Fruit fly (Drosophila melanogaster) whole organism, prepupa: ENCODE results near the gene sog.

Experiments used
- Blimp-1 ChIP-seq: fragments of 200-800 bp; sonication (Bioruptor generic); optimal IDR thresholded peaks from 3 replicates; lab custom pipeline; 2017; ENCODE audit warnings: missing biosample characterization, missing genetic modification characterization, mild to moderate bottlenecking, moderate library complexity, missing genetic modification reagents
- CG10631 ChIP-seq: fragments of 200-800 bp; sonication (Bioruptor generic); optimal IDR thresholded peaks from 2 replicates; lab custom pipeline; 2016; ENCODE audit warnings: missing biosample characterization, missing genetic modification characterization
- CG10669 ChIP-seq: fragments of 200-800 bp; sonication (Bioruptor generic); optimal IDR thresholded peaks from 3 replicates; lab custom pipeline; 2018; ENCODE audit warnings: missing biosample characterization, mild to moderate bottlenecking, missing genetic modification characterization, moderate library complexity
- CG11294 ChIP-seq: fragments of 200-800 bp; sonication (Bioruptor generic); IDR thresholded peaks from 2 replicates; pipeline ENCODE4 v1.3.6; 2022; ENCODE audit warnings: missing biosample characterization, missing genetic modification characterization
- CG11762 ChIP-seq: fragments of 200-800 bp; sonication (Bioruptor generic); optimal IDR thresholded peaks from 3 replicates; lab custom pipeline; 2016; ENCODE audit warnings: missing biosample characterization, missing genetic modification characterization; ENCODE audit not compliant: insufficient read depth
- CG11902 ChIP-seq: fragments of 200-800 bp; sonication (Bioruptor generic); optimal IDR thresholded peaks from 3 replicates; lab custom pipeline; 2016; ENCODE audit warnings: missing biosample characterization, missing genetic modification characterization
- CG15336 ChIP-seq: fragments of 200-800 bp; sonication (Bioruptor generic); IDR thresholded peaks from 2 replicates; pipeline ENCODE4 v1.3.6; 2022; ENCODE audit warnings: missing biosample characterization, missing genetic modification characterization
- CG1621 ChIP-seq: fragments of 200-800 bp; sonication (Bioruptor generic); optimal IDR thresholded peaks from 3 replicates; lab custom pipeline; 2018; ENCODE audit warnings: missing biosample characterization, mild to moderate bottlenecking, missing genetic modification characterization
- CG3032 ChIP-seq: fragments of 200-800 bp; optimal IDR thresholded peaks from 2 replicates; lab custom pipeline; 2019; ENCODE audit warnings: missing biosample characterization, mild to moderate bottlenecking, missing genetic modification characterization, moderate library complexity
- CG31627 ChIP-seq: fragments of 200-800 bp; sonication (Bioruptor generic); optimal IDR thresholded peaks from 3 replicates; lab custom pipeline; 2016; ENCODE audit warnings: missing biosample characterization, missing genetic modification characterization
- CG32006 ChIP-seq: fragments of 200-800 bp; sonication (Bioruptor generic); optimal IDR thresholded peaks from 3 replicates; lab custom pipeline; 2017; ENCODE audit warnings: missing biosample characterization, mild to moderate bottlenecking, missing genetic modification characterization
- CG34406 ChIP-seq: fragments of 200-800 bp; sonication (Bioruptor generic); optimal IDR thresholded peaks from 3 replicates; lab custom pipeline; 2016; ENCODE audit warnings: missing biosample characterization, missing genetic modification characterization
- CG6163 ChIP-seq: fragments of 200-800 bp; sonication (Bioruptor generic); IDR thresholded peaks from 3 replicates; pipeline ENCODE4 v1.3.6; 2022; ENCODE audit warnings: missing biosample characterization, missing genetic modification characterization
- CG6276 ChIP-seq: fragments of 200-800 bp; sonication (Bioruptor generic); optimal IDR thresholded peaks from 2 replicates; lab custom pipeline; 2017; ENCODE audit warnings: missing biosample characterization, mild to moderate bottlenecking, missing genetic modification characterization
- CG6854 ChIP-seq: fragments of 200-800 bp; sonication (Bioruptor generic); optimal IDR thresholded peaks from 2 replicates; lab custom pipeline; 2017; ENCODE audit warnings: missing biosample characterization, mild to moderate bottlenecking, missing genetic modification characterization
- CG7368 ChIP-seq: fragments of 200-800 bp; sonication (Bioruptor generic); optimal IDR thresholded peaks from 3 replicates; lab custom pipeline; 2016; ENCODE audit warnings: missing biosample characterization, missing genetic modification characterization
- CG8119 ChIP-seq: fragments of 200-800 bp; sonication (Bioruptor generic); IDR thresholded peaks from 3 replicates; pipeline ENCODE4 v1.3.6; 2022; ENCODE audit warnings: missing biosample characterization, missing genetic modification characterization
- CG8319 ChIP-seq: fragments of 200-800 bp; sonication (Bioruptor generic); optimal IDR thresholded peaks from 3 replicates; lab custom pipeline; 2016; ENCODE audit warnings: missing biosample characterization, missing genetic modification characterization
- Eip78C ChIP-seq: fragments of 200-800 bp; sonication (Bioruptor generic); peaks from one replicate; lab custom pipeline; 2016; ENCODE audit warnings: missing biosample characterization, missing genetic modification characterization
- Eip93F ChIP-seq: fragments of 200-800 bp; sonication (Bioruptor generic); optimal IDR thresholded peaks from 2 replicates; lab custom pipeline; 2016; ENCODE audit warnings: missing biosample characterization, mild to moderate bottlenecking, missing genetic modification characterization
- Ets21C ChIP-seq: fragments of 200-800 bp; sonication (Bioruptor generic); optimal IDR thresholded peaks from 3 replicates; lab custom pipeline; 2016; ENCODE audit warnings: missing biosample characterization, missing genetic modification characterization
- Ets96B ChIP-seq: fragments of 200-800 bp; optimal IDR thresholded peaks from 2 replicates; lab custom pipeline; 2019; ENCODE audit warnings: missing biosample characterization, mild to moderate bottlenecking, missing genetic modification characterization, moderate library complexity
- Gug ChIP-seq: fragments of 200-800 bp; sonication (Bioruptor generic); IDR thresholded peaks from 2 replicates; pipeline ENCODE4 v1.3.6; 2022; ENCODE audit warnings: missing biosample characterization, missing genetic modification characterization
- Hr38 ChIP-seq: sonication (Bioruptor generic); optimal IDR thresholded peaks from 2 replicates; lab custom pipeline; 2016; ENCODE audit warnings: missing biosample characterization, missing genetic modification characterization
- Hr39 ChIP-seq: fragments of 200-800 bp; sonication (Bioruptor generic); optimal IDR thresholded peaks from 2 replicates; lab custom pipeline; 2016; ENCODE audit warnings: missing biosample characterization, missing genetic modification characterization
- Lpt ChIP-seq: fragments of 200-800 bp; sonication (Bioruptor generic); optimal IDR thresholded peaks from 3 replicates; lab custom pipeline; 2016; ENCODE audit warnings: missing biosample characterization, missing genetic modification characterization
- Met ChIP-seq: fragments of 200-800 bp; sonication (Bioruptor generic); optimal IDR thresholded peaks from 3 replicates; lab custom pipeline; 2016; ENCODE audit warnings: missing biosample characterization, missing genetic modification characterization
- Sox14 ChIP-seq: fragments of 200-800 bp; sonication (Bioruptor generic); optimal IDR thresholded peaks from 3 replicates; lab custom pipeline; 2016; ENCODE audit warnings: missing biosample characterization, missing genetic modification characterization
- Sox15 ChIP-seq: fragments of 200-800 bp; sonication (Bioruptor generic); optimal IDR thresholded peaks from 3 replicates; lab custom pipeline; 2016; ENCODE audit warnings: missing biosample characterization, missing genetic modification characterization
- achi ChIP-seq: fragments of 200-800 bp; sonication (Bioruptor generic); optimal IDR thresholded peaks from 3 replicates; lab custom pipeline; 2016; ENCODE audit warnings: missing biosample characterization, missing genetic modification characterization
- acj6 ChIP-seq: fragments of 200-800 bp; sonication (Bioruptor generic); optimal IDR thresholded peaks from 3 replicates; lab custom pipeline; 2016; ENCODE audit warnings: missing biosample characterization, missing genetic modification characterization
- cyc ChIP-seq: fragments of 200-800 bp; sonication (Bioruptor generic); optimal IDR thresholded peaks from 3 replicates; lab custom pipeline; 2016; ENCODE audit warnings: missing biosample characterization, missing genetic modification characterization
- eg ChIP-seq: fragments of 200-800 bp; sonication (Bioruptor generic); IDR thresholded peaks from 3 replicates; pipeline ENCODE4 v1.3.6; 2022; ENCODE audit warnings: missing biosample characterization, missing genetic modification characterization
- fkh ChIP-seq: fragments of 200-800 bp; sonication (Bioruptor generic); optimal IDR thresholded peaks from 3 replicates; lab custom pipeline; 2017; ENCODE audit warnings: missing biosample characterization, mild to moderate bottlenecking, missing genetic modification characterization, moderate library complexity
- lz ChIP-seq: fragments of 200-800 bp; sonication (Bioruptor generic); optimal IDR thresholded peaks from 3 replicates; lab custom pipeline; 2016; ENCODE audit warnings: missing biosample characterization, missing genetic modification characterization
- pdm3 ChIP-seq: fragments of 200-800 bp; sonication (Bioruptor generic); optimal IDR thresholded peaks from 3 replicates; lab custom pipeline; 2016; ENCODE audit warnings: missing biosample characterization, missing genetic modification characterization
- salr ChIP-seq, 2 experiments: fragments of 200-800 bp; sonication (Bioruptor generic); optimal IDR thresholded peaks; 3 replicates each; lab custom pipeline; 2016 to 2018; ENCODE audit warnings: missing biosample characterization in 2 of 2, missing genetic modification characterization in 2 of 2, mild to moderate bottlenecking in 1 of 2
- spab ChIP-seq: fragments of 200-800 bp; sonication (Bioruptor generic); optimal IDR thresholded peaks from 2 replicates; lab custom pipeline; 2017; ENCODE audit warnings: missing biosample characterization, mild to moderate bottlenecking, missing genetic modification characterization, missing genetic modification reagents
- ss ChIP-seq, 2 experiments: fragments of 200-800 bp; sonication (Bioruptor generic); optimal IDR thresholded peaks; 2 replicates in 1 of 2; 3 replicates in 1 of 2; lab custom pipeline; 2017 to 2018; ENCODE audit warnings: mild to moderate bottlenecking in 2 of 2, missing biosample characterization in 2 of 2, missing genetic modification characterization in 2 of 2, moderate library complexity in 1 of 2
- svp ChIP-seq: fragments of 200-800 bp; sonication (Bioruptor generic); peaks from one replicate; lab custom pipeline; 2016; ENCODE audit warnings: missing biosample characterization, missing genetic modification characterization
- topi ChIP-seq: fragments of 200-800 bp; sonication (Bioruptor generic); optimal IDR thresholded peaks from 3 replicates; lab custom pipeline; 2016; ENCODE audit warnings: missing biosample characterization, missing genetic modification characterization
- vri ChIP-seq: fragments of 200-800 bp; sonication (Bioruptor generic); optimal IDR thresholded peaks from 3 replicates; lab custom pipeline; 2016; ENCODE audit warnings: missing biosample characterization, mild to moderate bottlenecking, missing genetic modification characterization

Gene sog

dm6 chrX:15648180-15648579, 14.9 kb upstream of the sog start:
- no peak for TF ChIP-seq Met (GFP tag; lab: Kevin White, UChicago)
- no peak for TF ChIP-seq fkh (GFP tag; lab: Kevin White, UChicago)
- TF ChIP-seq cyc (GFP tag; lab: Kevin White, UChicago): no peak
- TF ChIP-seq CG8119: no peak
- TF ChIP-seq CG11762: no peak
- no peak for TF ChIP-seq CG6854 (GFP tag; lab: Kevin White, UChicago)
- no peak for TF ChIP-seq CG34406 (GFP tag; lab: Kevin White, UChicago)
- TF ChIP-seq pdm3 (GFP tag; lab: Kevin White, UChicago): no peak
- TF ChIP-seq svp (GFP tag; lab: Kevin White, UChicago): no peak
- TF ChIP-seq CG6276 (GFP tag; lab: Kevin White, UChicago): no peak
- no peak for TF ChIP-seq topi (GFP tag; lab: Kevin White, UChicago)
- TF ChIP-seq lz: no peak

DNA sequence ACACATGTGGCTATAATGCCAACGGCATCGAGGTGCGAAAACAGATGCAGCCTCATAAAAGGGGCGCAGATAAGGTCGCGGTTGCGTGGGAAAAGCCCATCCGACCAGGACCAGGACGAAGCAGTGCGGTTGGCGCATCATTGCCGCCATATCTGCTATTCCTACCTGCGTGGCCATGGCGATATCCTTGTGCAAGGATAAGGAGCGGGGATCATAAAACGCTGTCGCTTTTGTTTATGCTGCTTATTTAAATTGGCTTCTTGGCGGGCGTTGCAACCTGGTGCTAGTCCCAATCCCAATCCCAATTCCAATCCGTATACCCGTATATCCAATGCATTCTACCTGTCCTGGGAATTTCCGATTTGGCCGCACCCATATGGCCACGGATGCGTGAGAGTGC, 13.6 kb upstream of the sog start:
- no peak for TF ChIP-seq Sox14
- TF ChIP-seq salr (GFP tag; optimal IDR thresholded peaks at IDR 0.05; lab: Kevin White, UChicago): no peak
- TF ChIP-seq vri (GFP tag; lab: Kevin White, UChicago): no peak
- TF ChIP-seq CG15336 (GFP tag; lab: Robert Waterston, UW): no peak
- no peak for TF ChIP-seq Gug (GFP tag; lab: Robert Waterston, UW)
- no peak for TF ChIP-seq CG32006 (GFP tag; lab: Kevin White, UChicago)
- no peak for TF ChIP-seq Hr39 (GFP tag; lab: Kevin White, UChicago)
- TF ChIP-seq CG3032 (tag; lab: Kevin White, UChicago): no peak
- no peak for TF ChIP-seq Ets21C
- no peak for TF ChIP-seq CG11762
- no peak for TF ChIP-seq CG6276 (GFP tag; lab: Kevin White, UChicago)
- TF ChIP-seq CG10631: no peak
- TF ChIP-seq spab (GFP tag; lab: Kevin White, UChicago): no peak
- no peak for TF ChIP-seq Eip78C (GFP tag; lab: Kevin White, UChicago)

dm6 chrX:15643922-15644321, 10.7 kb upstream of the sog start, which contains the start of gene CG8117:
TSS of gene CG8117 (plus strand) at chrX:15644222.
- TF ChIP-seq lz (no peak), CG11294 (GFP tag; lab: Robert Waterston, UW) (no peak), Met (GFP tag; lab: Kevin White, UChicago) (no peak), CG11902 (no peak), CG6163 (no peak), pdm3 (GFP tag; lab: Kevin White, UChicago) (no peak), CG15336 (GFP tag; lab: Robert Waterston, UW) (no peak), topi (GFP tag; lab: Kevin White, UChicago) (no peak), eg (GFP tag; lab: Robert Waterston, UW) (no peak), Ets21C (no peak)

- no peak for TF ChIP-seq Blimp-1
- no peak for TF ChIP-seq Gug (GFP tag; lab: Robert Waterston, UW)
- no peak for TF ChIP-seq achi (GFP tag; lab: Kevin White, UChicago)
- no peak for TF ChIP-seq CG11294 (GFP tag; lab: Robert Waterston, UW)
- TF ChIP-seq CG3032 (tag; lab: Kevin White, UChicago): no peak
- TF ChIP-seq Sox15 (GFP tag; lab: Kevin White, UChicago): no peak
Measured at dm6 chrX:15643210-15643609, 10.0 kb upstream of the sog start.

dm6 chrX:15642056-15642455, 8.8 kb upstream of the sog start:
- TF ChIP-seq cyc (GFP tag; lab: Kevin White, UChicago) (peak; percentile 65), CG10669 (GFP tag; lab: Kevin White, UChicago) (peak; percentile 67), acj6 (GFP tag; lab: Kevin White, UChicago) (peak; percentile 60), Hr38 (GFP tag; lab: Kevin White, UChicago) (no peak), Sox15 (GFP tag; lab: Kevin White, UChicago) (peak; percentile 32), topi (GFP tag; lab: Kevin White, UChicago) (peak; percentile 78), lz (peak; percentile 62), Eip93F (GFP tag; lab: Kevin White, UChicago) (no peak), CG8119 (peak; percentile 47; the same call in 1 of the 3 replicates), CG31627 (GFP tag; lab: Kevin White, UChicago) (peak; percentile 53), fkh (GFP tag; lab: Kevin White, UChicago) (no peak), CG1621 (tag; lab: Kevin White, UChicago) (no peak), CG8319 (GFP tag; lab: Kevin White, UChicago) (peak; percentile 43), Lpt (GFP tag; lab: Kevin White, UChicago) (no peak), ss (GFP tag; optimal IDR thresholded peaks at IDR 0.05; lab: Kevin White, UChicago) (peak; percentile 72 to 88), spab (GFP tag; lab: Kevin White, UChicago) (peak; percentile 68), Ets96B (peak; percentile 70), CG7368 (GFP tag; lab: Kevin White, UChicago) (peak; percentile 52), eg (GFP tag; lab: Robert Waterston, UW) (0 out of 3 replicates have a peak, but pooled peaks have one; percentile 23), Met (GFP tag; lab: Kevin White, UChicago) (peak; percentile 75), pdm3 (GFP tag; lab: Kevin White, UChicago) (peak; percentile 64), CG10631 (peak; percentile 69), CG11902 (peak; percentile 40), CG34406 (GFP tag; lab: Kevin White, UChicago) (peak; percentile 73), CG15336 (GFP tag; lab: Robert Waterston, UW) (peak; percentile 46)
